Fruit fly (Drosophila melanogaster) whole organism, embryonic: ENCODE measurements around the gene CG31827.

Experiments
- Atf3 ChIP-seq: fragments of 200-800 bp; sonication (Bioruptor generic); optimal IDR thresholded peaks from 3 replicates; lab custom pipeline; 2016; ENCODE audit warnings: missing biosample characterization, missing genetic modification characterization
- CG1024 ChIP-seq: fragments of 200-800 bp; sonication (Bioruptor generic); IDR thresholded peaks from 2 replicates; pipeline ENCODE4 v1.3.6; 2022; ENCODE audit warnings: missing biosample characterization, missing genetic modification characterization
- CG11085 ChIP-seq: fragments of 200-800 bp; sonication (Bioruptor generic); IDR thresholded peaks from 2 replicates; pipeline ENCODE4 v1.3.6; 2022; ENCODE audit warnings: missing biosample characterization, missing genetic modification characterization
- CG12155 ChIP-seq: fragments of 200-800 bp; sonication (Bioruptor generic); optimal IDR thresholded peaks from 3 replicates; lab custom pipeline; 2016; ENCODE audit warnings: missing biosample characterization, missing genetic modification characterization
- CG15479 ChIP-seq: fragments of 200-800 bp; sonication (Bioruptor generic); optimal IDR thresholded peaks from 3 replicates; lab custom pipeline; 2019; ENCODE audit warnings: missing biosample characterization, mild to moderate bottlenecking, missing genetic modification characterization, moderate library complexity
- CG16813 ChIP-seq: fragments of 200-800 bp; sonication (Bioruptor generic); IDR thresholded peaks from 3 replicates; pipeline ENCODE4 v1.3.6; 2022; ENCODE audit warnings: missing biosample characterization, missing genetic modification characterization; ENCODE audit not compliant: partially characterized antibody
- CG18764 ChIP-seq: fragments of 200-800 bp; sonication (Bioruptor generic); optimal IDR thresholded peaks from 3 replicates; lab custom pipeline; 2016; ENCODE audit warnings: missing biosample characterization, missing genetic modification characterization
- CG2199 ChIP-seq: fragments of 200-800 bp; sonication (Bioruptor generic); IDR thresholded peaks from 3 replicates; pipeline ENCODE4 v1.3.6; 2022; ENCODE audit warnings: missing biosample characterization, missing genetic modification characterization
- CG2678 ChIP-seq: fragments of 200-800 bp; sonication (Bioruptor generic); optimal IDR thresholded peaks from 3 replicates; lab custom pipeline; 2019; ENCODE audit warnings: missing biosample characterization, mild to moderate bottlenecking, missing genetic modification characterization, moderate library complexity
- CG3726 ChIP-seq: fragments of 200-800 bp; sonication (Bioruptor generic); IDR thresholded peaks from 3 replicates; pipeline ENCODE4, ENCODE4 v1.3.6; 2022; ENCODE audit warnings: missing biosample characterization, missing genetic modification characterization
- CG4282 ChIP-seq: fragments of 200-800 bp; sonication (Bioruptor generic); optimal IDR thresholded peaks from 2 replicates; lab custom pipeline; 2016; ENCODE audit warnings: missing biosample characterization, missing genetic modification characterization
- CG6791 ChIP-seq: fragments of 200-800 bp; sonication (Bioruptor generic); IDR thresholded peaks from 3 replicates; pipeline ENCODE4 v1.3.6; 2022; ENCODE audit warnings: missing biosample characterization, missing genetic modification characterization; ENCODE audit not compliant: partially characterized antibody
- CG7372 ChIP-seq: fragments of 200-800 bp; sonication (Bioruptor generic); IDR thresholded peaks from 2 replicates; pipeline ENCODE4 v1.3.6; 2022; ENCODE audit warnings: missing biosample characterization, missing genetic modification characterization
- CG8089 ChIP-seq: fragments of 200-800 bp; sonication (Bioruptor generic); optimal IDR thresholded peaks from 3 replicates; lab custom pipeline; 2016; ENCODE audit warnings: missing biosample characterization, missing genetic modification characterization
- CG8388 ChIP-seq: fragments of 200-800 bp; sonication (Bioruptor generic); optimal IDR thresholded peaks from 2 replicates; lab custom pipeline; 2019; ENCODE audit warnings: missing biosample characterization, mild to moderate bottlenecking, missing genetic modification characterization, moderate library complexity
- CG9727 ChIP-seq: fragments of 200-800 bp; sonication (Bioruptor generic); optimal IDR thresholded peaks from 3 replicates; lab custom pipeline; 2017; ENCODE audit warnings: missing biosample characterization, mild to moderate bottlenecking, missing genetic modification characterization
- CHES-1-like ChIP-seq: fragments of 200-800 bp; sonication (Bioruptor generic); optimal IDR thresholded peaks from 2 replicates; lab custom pipeline; 2016; ENCODE audit warnings: missing biosample characterization, missing genetic modification characterization
- CrebB ChIP-seq: fragments of 200-800 bp; sonication (Bioruptor generic); optimal IDR thresholded peaks from 3 replicates; lab custom pipeline; 2018; ENCODE audit warnings: missing biosample characterization, mild to moderate bottlenecking, missing genetic modification characterization
- D ChIP-seq, 2 experiments: fragments of 200-800 bp in 1 of 2; fragments of >200 bp in 1 of 2; sonication (Bioruptor generic) in 1 of 2; optimal IDR thresholded peaks; 2 replicates in 1 of 2; 3 replicates in 1 of 2; lab custom pipeline; 2017; ENCODE audit warnings: mild to moderate bottlenecking in 1 of 2, missing biosample characterization in 1 of 2, missing genetic modification characterization in 1 of 2, missing genetic modification reagents in 1 of 2
- Dip2 ChIP-seq: fragments of 200-800 bp; sonication (Bioruptor generic); IDR thresholded peaks from 2 replicates; pipeline ENCODE4 v1.3.6; 2022; ENCODE audit warnings: missing biosample characterization, missing genetic modification characterization
- Drgx ChIP-seq: fragments of 200-800 bp; sonication (Bioruptor generic); IDR thresholded peaks from 2 replicates; pipeline ENCODE4 v1.3.6; 2022; ENCODE audit warnings: missing biosample characterization, missing genetic modification characterization
- Hey ChIP-seq: fragments of 200-800 bp; sonication (Bioruptor generic); optimal IDR thresholded peaks from 3 replicates; lab custom pipeline; 2018; ENCODE audit warnings: missing biosample characterization, mild to moderate bottlenecking, missing genetic modification characterization
- Jarid2 ChIP-seq: fragments of 200-800 bp; sonication (Bioruptor generic); optimal IDR thresholded peaks from 3 replicates; lab custom pipeline; 2017; ENCODE audit warnings: mild to moderate bottlenecking, missing biosample characterization, missing genetic modification reagents, missing genetic modification characterization
- Lim3 ChIP-seq: fragments of 200-800 bp; sonication (Bioruptor generic); IDR thresholded peaks from 2 replicates; pipeline ENCODE4 v1.3.6; 2022; ENCODE audit warnings: missing biosample characterization, missing genetic modification characterization
- Lpt ChIP-seq: fragments of >200 bp; optimal IDR thresholded peaks from 2 replicates; lab custom pipeline; 2018; ENCODE audit warnings: missing biosample characterization, missing genetic modification characterization
- TFAM ChIP-seq: fragments of 200-800 bp; sonication (Bioruptor generic); optimal IDR thresholded peaks from 2 replicates; lab custom pipeline; 2017; ENCODE audit warnings: missing biosample characterization, missing genetic modification characterization, inconsistent platforms
- Taf1 ChIP-seq: fragments of 200-800 bp; sonication (Bioruptor generic); IDR thresholded peaks from 2 replicates; pipeline ENCODE4 v1.3.6; 2022; ENCODE audit warnings: missing biosample characterization, missing genetic modification characterization
- br ChIP-seq: fragments of >200 bp; optimal IDR thresholded peaks from 2 replicates; lab custom pipeline; 2017
- btn ChIP-seq: fragments of 200-800 bp; sonication (Bioruptor generic); optimal IDR thresholded peaks from 2 replicates; lab custom pipeline; 2016; ENCODE audit warnings: missing biosample characterization, missing genetic modification characterization
- chn ChIP-seq: fragments of 200-800 bp; sonication (Bioruptor generic); optimal IDR thresholded peaks from 2 replicates; lab custom pipeline; 2016; ENCODE audit warnings: missing biosample characterization, missing genetic modification characterization
- crc ChIP-seq: fragments of 200-800 bp; sonication (Bioruptor generic); optimal IDR thresholded peaks from 2 replicates; lab custom pipeline; 2016; ENCODE audit warnings: missing biosample characterization, missing genetic modification characterization
- dan ChIP-seq: fragments of 200-800 bp; sonication (Bioruptor generic); IDR thresholded peaks from 2 replicates; pipeline ENCODE4 v1.3.6; 2022; ENCODE audit warnings: missing biosample characterization, missing genetic modification characterization
- disco-r ChIP-seq: fragments of 200-800 bp; sonication (Bioruptor generic); optimal IDR thresholded peaks from 2 replicates; lab custom pipeline; 2016; ENCODE audit warnings: missing biosample characterization, missing genetic modification characterization
- exex ChIP-seq: fragments of 200-800 bp; sonication (Bioruptor generic); optimal IDR thresholded peaks from 4 replicates; lab custom pipeline; 2018; ENCODE audit warnings: missing biosample characterization, mild to moderate bottlenecking, missing genetic modification characterization, moderate library complexity
- fu2 ChIP-seq: fragments of 200-800 bp; sonication (Bioruptor generic); optimal IDR thresholded peaks from 2 replicates; lab custom pipeline; 2016; ENCODE audit warnings: missing biosample characterization, missing genetic modification characterization
- gsb-n ChIP-seq: fragments of 200-800 bp; sonication (Bioruptor generic); optimal IDR thresholded peaks from 3 replicates; lab custom pipeline; 2018; ENCODE audit warnings: missing biosample characterization, mild to moderate bottlenecking, missing genetic modification characterization
- ham ChIP-seq: fragments of 200-800 bp; sonication (Bioruptor generic); IDR thresholded peaks from 2 replicates; pipeline ENCODE4 v1.3.6; 2022; ENCODE audit warnings: missing biosample characterization, missing genetic modification characterization
- hth ChIP-seq: fragments of >200 bp; optimal IDR thresholded peaks from 2 replicates; lab custom pipeline; 2017; ENCODE audit warnings: inconsistent platforms
- ken ChIP-seq: fragments of 200-800 bp; sonication (Bioruptor generic); IDR thresholded peaks from 3 replicates; pipeline ENCODE4 v1.3.6; 2022; ENCODE audit warnings: missing biosample characterization, missing genetic modification characterization
- klu ChIP-seq: fragments of 200-800 bp; sonication (Bioruptor generic); IDR thresholded peaks from 2 replicates; pipeline ENCODE4 v1.3.6; 2022; ENCODE audit warnings: missing biosample characterization, missing genetic modification characterization
- mam ChIP-seq: fragments of 200-800 bp; sonication (Bioruptor generic); optimal IDR thresholded peaks from 3 replicates; lab custom pipeline; 2016; ENCODE audit warnings: missing biosample characterization, missing genetic modification characterization
- sc ChIP-seq, 3 experiments: fragments of >200 bp in 2 of 3; fragments of 200-800 bp in 1 of 3; sonication (Bioruptor generic) in 1 of 3; optimal IDR thresholded peaks; 2 replicates in 2 of 3; 3 replicates in 1 of 3; lab custom pipeline; 2017; ENCODE audit warnings: mild to moderate bottlenecking in 1 of 3, missing biosample characterization in 1 of 3, missing genetic modification characterization in 1 of 3, missing genetic modification reagents in 1 of 3
- schlank ChIP-seq: fragments of 200-800 bp; sonication (Bioruptor generic); optimal IDR thresholded peaks from 2 replicates; lab custom pipeline; 2018; ENCODE audit warnings: missing biosample characterization, mild to moderate bottlenecking, missing genetic modification characterization
- slp2 ChIP-seq: fragments of 200-800 bp; sonication (Bioruptor generic); optimal IDR thresholded peaks from 2 replicates; lab custom pipeline; 2016; ENCODE audit warnings: missing biosample characterization, missing genetic modification characterization
- toy ChIP-seq: fragments of 200-800 bp; sonication (Bioruptor generic); IDR thresholded peaks from 2 replicates; pipeline ENCODE4 v1.3.6; 2022; ENCODE audit warnings: missing biosample characterization, missing genetic modification characterization
- unc-4 ChIP-seq: fragments of 200-800 bp; sonication (Bioruptor generic); IDR thresholded peaks from 2 replicates; pipeline ENCODE4 v1.3.6; 2022; ENCODE audit warnings: missing biosample characterization, missing genetic modification characterization; ENCODE audit not compliant: partially characterized antibody
- z ChIP-seq: fragments of 200-800 bp; sonication (Bioruptor generic); IDR thresholded peaks from 3 replicates; pipeline ENCODE4 v1.3.6; 2022; ENCODE audit warnings: missing biosample characterization, missing genetic modification characterization

Gene CG31827

dm6 chr2L:15746600-15747393, 41.8 kb downstream of the CG31827 start (continued):
- no peak for TF ChIP-seq D (optimal IDR thresholded peaks at IDR 0.05; lab: Kevin White, UChicago)
- TF ChIP-seq D (GFP tag; optimal IDR thresholded peaks at IDR 0.05; lab: Kevin White, UChicago), result peak; percentile 93
- peak; percentile 42 for TF ChIP-seq CrebB (tag; lab: Kevin White, UChicago)
- peak; percentile 1 for TF ChIP-seq schlank
- peak; percentile 7 for TF ChIP-seq CHES-1-like (GFP tag; lab: Kevin White, UChicago)
- TF ChIP-seq unc-4 (GFP tag; lab: Robert Waterston, UW), result no peak
- TF ChIP-seq TFAM (GFP tag; lab: Kevin White, UChicago), result no peak
- peak; percentile 77 for TF ChIP-seq CG18764 (GFP tag; lab: Kevin White, UChicago)
- TF ChIP-seq CG12155 (GFP tag; lab: Kevin White, UChicago), result peak; percentile 78
- no peak for TF ChIP-seq dan (GFP tag; lab: Robert Waterston, UW)
- TF ChIP-seq CG8388 (GFP tag; lab: Kevin White, UChicago), result peak; percentile 91
- no peak for TF ChIP-seq Jarid2 (GFP tag; lab: Kevin White, UChicago)
- no peak for TF ChIP-seq sc (optimal IDR thresholded peaks at IDR 0.05; lab: Kevin White, UChicago)
- TF ChIP-seq sc (GFP tag; optimal IDR thresholded peaks at IDR 0.05; lab: Kevin White, UChicago), result peak; percentile 93
- peak; percentile 4 for TF ChIP-seq fu2 (GFP tag; lab: Kevin White, UChicago)
- TF ChIP-seq Hey, result no peak
- TF ChIP-seq toy (GFP tag; lab: Robert Waterston, UW), result peak; percentile 51; the same call in 1 of the 2 replicates
- TF ChIP-seq crc (GFP tag; lab: Kevin White, UChicago), result no peak
- TF ChIP-seq chn (GFP tag; lab: Kevin White, UChicago), result peak; percentile 17
- no peak for TF ChIP-seq hth (lab: Kevin White, UChicago)
- 0 out of 3 replicates have a peak, but pooled peaks have one; percentile 49 for TF ChIP-seq ken (GFP tag; lab: Robert Waterston, UW)
- TF ChIP-seq CG16813, result 0 out of 3 replicates have a peak, but pooled peaks have one; percentile 19
- TF ChIP-seq CG11085, result no peak; the same call in 1 of the 2 replicates
- no peak for TF ChIP-seq disco-r (GFP tag; lab: Kevin White, UChicago)
- TF ChIP-seq CG1024, result 0 out of 2 replicates have a peak, but pooled peaks have one; percentile 45
- TF ChIP-seq Atf3 (GFP tag; lab: Kevin White, UChicago), result no peak
- no peak for TF ChIP-seq CG6791 (GFP tag; lab: Robert Waterston, UW)
- TF ChIP-seq br, result no peak
- peak; percentile 41; the same call in 1 of the 2 replicates for TF ChIP-seq Taf1 (GFP tag; lab: Robert Waterston, UW)
- TF ChIP-seq gsb-n (tag; lab: Kevin White, UChicago), result peak; percentile 93
- TF ChIP-seq CG2199 (GFP tag; lab: Robert Waterston, UW), result no peak
- peak; percentile 97 for TF ChIP-seq CG2678 (tag; lab: Kevin White, UChicago)
- no peak for TF ChIP-seq Lim3
- TF ChIP-seq mam, result peak; percentile 17
- peak; percentile 69 for TF ChIP-seq Drgx (GFP tag; lab: Robert Waterston, UW)
- TF ChIP-seq Dip2 (GFP tag; lab: Robert Waterston, UW), result no peak
- TF ChIP-seq CG15479 (GFP tag; lab: Kevin White, UChicago), result no peak
- TF ChIP-seq klu (GFP tag; lab: Robert Waterston, UW), result peak; percentile 75; the same call in 1 of the 2 replicates
- TF ChIP-seq CG4282 (GFP tag; lab: Kevin White, UChicago), result no peak
- peak; percentile 69 for TF ChIP-seq CG7372
- TF ChIP-seq slp2 (GFP tag; lab: Kevin White, UChicago), result peak; percentile 5
- peak; percentile 11 for TF ChIP-seq btn (GFP tag; lab: Kevin White, UChicago)
- no peak for TF ChIP-seq CG8089 (GFP tag; lab: Kevin White, UChicago)
- no peak for TF ChIP-seq ham (GFP tag; lab: Robert Waterston, UW)
- peak; percentile 65; the same call in 1 of the 3 replicates for TF ChIP-seq CG3726 (GFP tag; lab: Robert Waterston, UW)
- no peak for TF ChIP-seq z
- peak; percentile 97 for TF ChIP-seq CG9727 (GFP tag; lab: Kevin White, UChicago)
- peak; percentile 69 for TF ChIP-seq exex (tag; lab: Kevin White, UChicago)
- no peak for TF ChIP-seq Lpt (GFP tag; lab: Kevin White, UChicago)
